Fruit fly (Drosophila melanogaster): Measurements from ENCODE around the gene CG32191.

CG32191 gene

dm6 chr3L:17757156-17758083, 51.5 kb downstream of the CG32191 start (continued):
- TF ChIP-seq CG11723 (GFP tag; optimal IDR thresholded peaks at IDR 0.05) = peak; percentile 69
- TF ChIP-seq CG34422 (GFP tag; IDR thresholded peaks at IDR 0.05) = peak; percentile 72; the same call in 2 of the 3 replicates
- TF ChIP-seq CG10959 (GFP tag; IDR thresholded peaks at IDR 0.05) = peak; percentile 70
- TF ChIP-seq Hr3 (GFP tag; optimal IDR thresholded peaks at IDR 0.05) = peak; percentile 74
- peak; percentile 40 for TF ChIP-seq btn (GFP tag; optimal IDR thresholded peaks at IDR 0.05)
- TF ChIP-seq MBD-R2 (GFP tag; IDR thresholded peaks at IDR 0.05) = no peak
- TF ChIP-seq D19A (tag; optimal IDR thresholded peaks at IDR 0.05) = peak; percentile 88
- TF ChIP-seq hth (optimal IDR thresholded peaks at IDR 0.05) = no peak
- peak; percentile 40; the same call in 1 of the 3 replicates for TF ChIP-seq CG6791 (GFP tag; IDR thresholded peaks at IDR 0.05; ENCODE audit: partially characterized antibody)
- peak; percentile 69 for TF ChIP-seq HHEX (GFP tag; optimal IDR thresholded peaks at IDR 0.05)
- no peak for TF ChIP-seq Dip2 (GFP tag; IDR thresholded peaks at IDR 0.05)
- peak; percentile 88 for TF ChIP-seq CG12391 (tag; optimal IDR thresholded peaks at IDR 0.05)
- TF ChIP-seq Tbp (GFP tag; optimal IDR thresholded peaks at IDR 0.05) = no peak
- peak; percentile 89 for TF ChIP-seq CG8924 (tag; optimal IDR thresholded peaks at IDR 0.05)
- TF ChIP-seq CG4328 (GFP tag; optimal IDR thresholded peaks at IDR 0.05) = peak; percentile 48
- TF ChIP-seq Scr (GFP tag; IDR thresholded peaks at IDR 0.05; ENCODE audit: partially characterized antibody) = no peak
- TF ChIP-seq run (tag; optimal IDR thresholded peaks at IDR 0.05) = peak; percentile 67
- TF ChIP-seq NFAT (GFP tag; IDR thresholded peaks at IDR 0.05) = no peak
- no peak for TF ChIP-seq Nf-YC (tag; optimal IDR thresholded peaks at IDR 0.05)
- peak; percentile 54; the same call in 2 of the 3 replicates for TF ChIP-seq B-H1 (GFP tag; IDR thresholded peaks at IDR 0.05)
- peak; percentile 86 for TF ChIP-seq fd96Cb (tag; optimal IDR thresholded peaks at IDR 0.05)
- peak; percentile 39 for TF ChIP-seq repo (GFP tag; optimal IDR thresholded peaks at IDR 0.05)
- TF ChIP-seq CG15479 (GFP tag; optimal IDR thresholded peaks at IDR 0.05) = peak; percentile 63
- peak; percentile 30 for TF ChIP-seq CG7745 (tag; optimal IDR thresholded peaks at IDR 0.05)
- no peak for TF ChIP-seq lbe (GFP tag; optimal IDR thresholded peaks at IDR 0.05)
- TF ChIP-seq CG1529 (GFP tag; optimal IDR thresholded peaks at IDR 0.05) = peak; percentile 88
- TF ChIP-seq H2.0 (GFP tag; IDR thresholded peaks at IDR 0.05) = peak; percentile 48
- peak; percentile 10 for TF ChIP-seq exex (tag; optimal IDR thresholded peaks at IDR 0.05)
- no peak for TF ChIP-seq cas (GFP tag; IDR thresholded peaks at IDR 0.05)
- TF ChIP-seq Hey (tag; optimal IDR thresholded peaks at IDR 0.05) = peak; percentile 35
- TF ChIP-seq Xbp1 (GFP tag; optimal IDR thresholded peaks at IDR 0.05) = peak; percentile 73
- peak; percentile 34 for TF ChIP-seq Abd-B (GFP tag; optimal IDR thresholded peaks at IDR 0.05)
- TF ChIP-seq klu (GFP tag; IDR thresholded peaks at IDR 0.05) = no peak
- peak; percentile 39 for TF ChIP-seq TFAM (GFP tag; optimal IDR thresholded peaks at IDR 0.05)
- no peak for TF ChIP-seq CG6765 (GFP tag; optimal IDR thresholded peaks at IDR 0.05)
- TF ChIP-seq ara (GFP tag; IDR thresholded peaks at IDR 0.05) = peak; percentile 70
- peak; percentile 51 for TF ChIP-seq CG3065 (GFP tag; optimal IDR thresholded peaks at IDR 0.05)
- peak; percentile 82 for TF ChIP-seq CG15601 (tag; optimal IDR thresholded peaks at IDR 0.05)
- peak; percentile 94 for TF ChIP-seq nmo (GFP tag; optimal IDR thresholded peaks at IDR 0.05)
- no peak for TF ChIP-seq CG7928 (GFP tag; optimal IDR thresholded peaks at IDR 0.05)
- peak; percentile 45 for TF ChIP-seq lilli (GFP tag; optimal IDR thresholded peaks at IDR 0.05)
- peak; percentile 71 for TF ChIP-seq esg (GFP tag; conservative IDR thresholded peaks at IDR 0.05)
- peak; percentile 55 for TF ChIP-seq CG18764 (GFP tag; optimal IDR thresholded peaks at IDR 0.05)
- no peak for TF ChIP-seq CG13287 (GFP tag; IDR thresholded peaks at IDR 0.05; ENCODE audit: partially characterized antibody)
- TF ChIP-seq ewg (GFP tag; optimal IDR thresholded peaks at IDR 0.05) = peak; percentile 82
- no peak for TF ChIP-seq Dbx (GFP tag; IDR thresholded peaks at IDR 0.05)
- TF ChIP-seq fu2 (GFP tag; optimal IDR thresholded peaks at IDR 0.05) = no peak
- 0 out of 3 replicates have a peak, but pooled peaks have one; percentile 22 for TF ChIP-seq CG7963 (GFP tag; IDR thresholded peaks at IDR 0.05; ENCODE audit: partially characterized antibody)
- peak; percentile 49; the same call in 1 of the 2 replicates for TF ChIP-seq danr (GFP tag; IDR thresholded peaks at IDR 0.05)

All from whole organism, embryonic.